Worm (Caenorhabditis elegans): ENCODE measurements around the gene pgph-3.
A peak's percentile ranks its signal among the peaks of the same experiment; 100 is the strongest.

Gene pgph-3

DNA sequence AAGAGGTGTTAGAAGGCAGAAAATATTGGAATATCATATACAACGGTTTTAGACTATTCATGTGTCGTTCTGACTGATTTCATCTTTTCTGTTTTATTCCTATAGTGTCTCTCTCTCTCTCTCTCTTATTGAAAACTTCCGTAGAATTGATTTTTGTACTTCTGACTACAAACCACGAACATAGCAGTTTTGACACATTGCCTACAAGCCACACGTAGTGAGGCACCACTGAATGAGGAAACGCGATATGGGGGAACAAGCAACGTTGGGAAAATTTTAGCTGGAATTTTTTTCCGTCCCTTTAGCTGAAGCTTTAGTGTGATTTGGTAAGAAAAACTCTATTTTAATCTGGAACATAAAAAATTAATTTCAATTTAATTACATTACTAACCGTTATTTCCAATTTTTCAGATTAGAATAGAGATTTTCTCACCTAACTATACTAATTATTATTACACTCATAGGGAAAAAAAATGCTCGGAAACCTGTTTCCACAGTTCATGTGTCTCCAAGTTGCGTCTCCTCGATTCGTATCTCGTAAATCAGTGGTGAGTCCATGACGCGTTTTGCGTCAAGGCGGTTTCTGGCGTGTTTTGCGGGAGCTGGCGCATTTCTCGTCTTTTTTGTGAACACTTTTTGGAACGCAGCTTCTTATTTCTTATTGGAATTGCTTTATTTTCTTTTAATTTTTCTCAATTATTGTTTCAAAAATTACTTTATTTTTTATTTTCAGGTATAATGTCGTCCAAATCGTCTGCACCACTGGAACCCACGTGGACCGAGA lies 27.0 kb upstream of the pgph-3 start, which contains the start of the genes nhr-142 and F44E7.9 (continued):
- no peak for TF ChIP-seq die-1 (tag; optimal IDR thresholded peaks at IDR 0.05)
- TF ChIP-seq F39B2.1 (GFP tag; IDR thresholded peaks at IDR 0.05), result no peak
- no peak for TF ChIP-seq hlh-12 (tag; optimal IDR thresholded peaks at IDR 0.05)
- peak; percentile 52 for TF ChIP-seq him-1 (tag; optimal IDR thresholded peaks at IDR 0.05)
- TF ChIP-seq mcd-1 (GFP tag; IDR thresholded peaks at IDR 0.05), result peak; percentile 87
- peak; percentile 63; the same call in 1 of the 2 replicates for TF ChIP-seq nfyb-1 (GFP tag; IDR thresholded peaks at IDR 0.05)
- 0 out of 2 replicates have a peak, but pooled peaks have one; percentile 22 for TF ChIP-seq C17E4.6 (GFP tag; IDR thresholded peaks at IDR 0.05)
- TF ChIP-seq egl-18 (GFP tag; IDR thresholded peaks at IDR 0.05), result no peak
- TF ChIP-seq dpl-1 (GFP tag; optimal IDR thresholded peaks at IDR 0.05), result peak; percentile 50
- TF ChIP-seq ceh-91 (GFP tag; IDR thresholded peaks at IDR 0.05), result peak; percentile 54
- TF ChIP-seq nfya-2 (GFP tag; IDR thresholded peaks at IDR 0.05), result no peak
- no peak for TF ChIP-seq bed-1 (GFP tag; IDR thresholded peaks at IDR 0.05)
- TF ChIP-seq lin-26 (GFP tag; IDR thresholded peaks at IDR 0.05), result no peak
- TF ChIP-seq F57C9.4 (tag; optimal IDR thresholded peaks at IDR 0.05), result no peak
- TF ChIP-seq ama-1 (optimal IDR thresholded peaks at IDR 0.05), result no peak
- no peak for TF ChIP-seq ama-1 (GFP tag; optimal IDR thresholded peaks at IDR 0.05)
- TF ChIP-seq ceh-27 (GFP tag; optimal IDR thresholded peaks at IDR 0.05), result peak; percentile 77
- TF ChIP-seq F33H1.4 (GFP tag; IDR thresholded peaks at IDR 0.05), result peak; percentile 67
- TF ChIP-seq hsf-1 (GFP tag; IDR thresholded peaks at IDR 0.05), result 0 out of 2 replicates have a peak, but pooled peaks have one; percentile 10
- no peak for TF ChIP-seq nhr-120 (GFP tag; IDR thresholded peaks at IDR 0.05)
- TF ChIP-seq ztf-22 (GFP tag; optimal IDR thresholded peaks at IDR 0.05), result no peak
- no peak for TF ChIP-seq nfya-1 (tag; optimal IDR thresholded peaks at IDR 0.05; ENCODE audit: borderline replicate concordance, insufficient read depth)
- peak; percentile 47 for TF ChIP-seq madf-8 (GFP tag; conservative IDR thresholded peaks at IDR 0.05)
- TF ChIP-seq zim-3 (tag; optimal IDR thresholded peaks at IDR 0.05), result no peak
- peak; percentile 32 for TF ChIP-seq atf-7 (tag; optimal IDR thresholded peaks at IDR 0.05)
- TF ChIP-seq nhr-80 (tag; optimal IDR thresholded peaks at IDR 0.05), result peak; percentile 73
- peak; percentile 67 for TF ChIP-seq snpc-3.4 (tag; optimal IDR thresholded peaks at IDR 0.05)
- TF ChIP-seq mes-4 (tag; optimal IDR thresholded peaks at IDR 0.05), result no peak
- no peak for TF ChIP-seq F37B4.10 (GFP tag; IDR thresholded peaks at IDR 0.05)
- peak; percentile 87 for TF ChIP-seq rcor-1 (GFP tag; IDR thresholded peaks at IDR 0.05)
- TF ChIP-seq ztf-3 (GFP tag; optimal IDR thresholded peaks at IDR 0.05), result no peak
- TF ChIP-seq K11D2.4 (GFP tag; IDR thresholded peaks at IDR 0.05), result peak; percentile 70
- no peak for TF ChIP-seq B0261.1 (tag; optimal IDR thresholded peaks at IDR 0.05)
- TF ChIP-seq madf-6 (GFP tag; IDR thresholded peaks at IDR 0.05), result peak; percentile 78
- no peak for TF ChIP-seq dpff-1 (tag; optimal IDR thresholded peaks at IDR 0.05)
- peak; percentile 56 for TF ChIP-seq athp-1 (tag; optimal IDR thresholded peaks at IDR 0.05)
- TF ChIP-seq mxl-1 (tag; optimal IDR thresholded peaks at IDR 0.05), result no peak
- peak; percentile 51; the same call in 1 of the 2 replicates for TF ChIP-seq egrh-3 (GFP tag; IDR thresholded peaks at IDR 0.05)

DNA sequence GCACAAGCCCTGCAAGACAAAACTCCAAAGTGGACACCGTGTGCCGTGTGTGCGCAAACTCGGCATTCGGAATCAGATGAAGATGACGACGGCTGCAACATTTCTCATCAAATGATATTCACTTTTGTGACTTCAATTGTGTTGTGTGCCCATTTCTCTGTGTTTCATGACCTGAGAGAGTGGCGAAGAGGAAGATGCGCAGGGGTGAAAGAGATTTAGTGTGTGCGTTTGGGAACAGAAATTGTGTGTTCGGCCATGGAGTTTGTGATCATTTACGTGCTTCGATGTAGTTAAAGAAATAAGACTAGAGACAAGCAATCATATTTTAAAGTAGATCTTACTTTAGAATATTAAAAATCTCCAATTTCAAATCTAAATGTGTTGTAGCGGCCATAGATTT lies 25.0 kb upstream of the pgph-3 start:
- TF ChIP-seq nfyb-1 (GFP tag; IDR thresholded peaks at IDR 0.05), result 0 out of 2 replicates have a peak, but pooled peaks have one; percentile 41
- TF ChIP-seq dox-1 (GFP tag; IDR thresholded peaks at IDR 0.05), result peak; percentile 35; the same call in 1 of the 2 replicates
- TF ChIP-seq hmg-1.2 (GFP tag; IDR thresholded peaks at IDR 0.05), result peak; percentile 26; the same call in 1 of the 2 replicates
- peak; percentile 33 for TF ChIP-seq nhr-80 (tag; optimal IDR thresholded peaks at IDR 0.05)
- no peak for TF ChIP-seq nhr-179 (tag; optimal IDR thresholded peaks at IDR 0.05)
